Fruit fly (Drosophila melanogaster) whole organism, embryonic: ENCODE measurements around the gene Traf-like.
A peak's percentile ranks its signal among the peaks of the same experiment; 100 is the strongest.

Experiments used
- Abd-B ChIP-seq: fragments of 200-800 bp; sonication (Bioruptor generic); optimal IDR thresholded peaks from 2 replicates; lab custom pipeline; 2018; ENCODE audit warnings: missing biosample characterization, mild to moderate bottlenecking, missing genetic modification characterization, moderate library complexity
- Atf6 ChIP-seq: fragments of 200-800 bp; sonication (Bioruptor generic); IDR thresholded peaks from 2 replicates; pipeline ENCODE4 v1.3.6; 2022; ENCODE audit warnings: missing biosample characterization, missing genetic modification characterization
- CG11093 ChIP-seq: fragments of 200-800 bp; sonication (Bioruptor generic); IDR thresholded peaks from 3 replicates; pipeline ENCODE4 v1.3.6; 2022; ENCODE audit warnings: missing biosample characterization, missing genetic modification characterization
- CG1233 ChIP-seq: fragments of 200-800 bp; sonication (Bioruptor generic); optimal IDR thresholded peaks from 4 replicates; lab custom pipeline; 2018; ENCODE audit warnings: missing biosample characterization, mild to moderate bottlenecking, missing genetic modification characterization
- CG14441 ChIP-seq: fragments of 200-800 bp; sonication (Bioruptor generic); IDR thresholded peaks from 2 replicates; pipeline ENCODE4 v1.3.6; 2022; ENCODE audit warnings: missing biosample characterization, missing genetic modification characterization
- CG16815 ChIP-seq: fragments of 200-800 bp; sonication (Bioruptor generic); optimal IDR thresholded peaks from 3 replicates; lab custom pipeline; 2017; ENCODE audit warnings: missing biosample characterization, mild to moderate bottlenecking, missing genetic modification characterization
- CG17361 ChIP-seq: fragments of 200-800 bp; sonication (Bioruptor generic); IDR thresholded peaks from 3 replicates; pipeline ENCODE4 v1.3.6; 2022; ENCODE audit warnings: missing biosample characterization, missing genetic modification characterization
- CG18599 ChIP-seq: fragments of 200-800 bp; sonication (Bioruptor generic); optimal IDR thresholded peaks from 3 replicates; lab custom pipeline; 2017; ENCODE audit warnings: missing biosample characterization, missing genetic modification characterization, mild to moderate bottlenecking, moderate library complexity, missing genetic modification reagents
- CG18764 ChIP-seq: fragments of 200-800 bp; sonication (Bioruptor generic); optimal IDR thresholded peaks from 3 replicates; lab custom pipeline; 2016; ENCODE audit warnings: missing biosample characterization, missing genetic modification characterization
- CG2120 ChIP-seq: fragments of 200-800 bp; sonication (Bioruptor generic); optimal IDR thresholded peaks from 3 replicates; lab custom pipeline; 2016; ENCODE audit warnings: missing biosample characterization, missing genetic modification characterization
- CG32532 ChIP-seq: fragments of 200-800 bp; sonication (Bioruptor generic); IDR thresholded peaks from 2 replicates; pipeline ENCODE4 v1.3.6; 2022; ENCODE audit warnings: missing biosample characterization, missing genetic modification characterization
- CG6813 ChIP-seq: fragments of 200-800 bp; sonication (Bioruptor generic); optimal IDR thresholded peaks from 2 replicates; lab custom pipeline; 2017; ENCODE audit warnings: missing biosample characterization, missing genetic modification characterization, mild to moderate bottlenecking, moderate library complexity, missing genetic modification reagents
- CG7786 ChIP-seq: fragments of 200-800 bp; sonication (Bioruptor generic); optimal IDR thresholded peaks from 2 replicates; lab custom pipeline; 2016; ENCODE audit warnings: missing biosample characterization, missing genetic modification characterization
- CG7963 ChIP-seq: fragments of 200-800 bp; sonication (Bioruptor generic); IDR thresholded peaks from 3 replicates; pipeline ENCODE4 v1.3.6; 2022; ENCODE audit warnings: missing biosample characterization, missing genetic modification characterization; ENCODE audit not compliant: partially characterized antibody
- CG9727 ChIP-seq: fragments of 200-800 bp; sonication (Bioruptor generic); optimal IDR thresholded peaks from 3 replicates; lab custom pipeline; 2017; ENCODE audit warnings: missing biosample characterization, mild to moderate bottlenecking, missing genetic modification characterization
- Dp ChIP-seq: fragments of 200-800 bp; sonication (Bioruptor generic); optimal IDR thresholded peaks from 2 replicates; lab custom pipeline; 2018; ENCODE audit warnings: missing biosample characterization, mild to moderate bottlenecking, missing genetic modification characterization, moderate library complexity
- Dref ChIP-seq: fragments of 200-800 bp; sonication (Bioruptor generic); IDR thresholded peaks from 2 replicates; pipeline ENCODE4 v1.3.6; 2022; ENCODE audit warnings: missing biosample characterization, missing genetic modification characterization
- Fer3 ChIP-seq: fragments of 200-800 bp; sonication (Bioruptor generic); optimal IDR thresholded peaks from 2 replicates; lab custom pipeline; 2018; ENCODE audit warnings: missing biosample characterization, mild to moderate bottlenecking, missing genetic modification characterization, moderate library complexity
- HLH4C ChIP-seq: fragments of 200-800 bp; sonication (Bioruptor generic); IDR thresholded peaks from 3 replicates; pipeline ENCODE4 v1.3.6; 2022; ENCODE audit warnings: missing biosample characterization, missing genetic modification characterization; ENCODE audit not compliant: partially characterized antibody
- Hr3 ChIP-seq: fragments of 200-800 bp; sonication (Bioruptor generic); optimal IDR thresholded peaks from 3 replicates; lab custom pipeline; 2016; ENCODE audit warnings: missing biosample characterization, missing genetic modification characterization
- Hsf ChIP-seq: fragments of 200-800 bp; sonication (Bioruptor generic); optimal IDR thresholded peaks from 3 replicates; lab custom pipeline; 2016; ENCODE audit warnings: missing biosample characterization, missing genetic modification characterization
- Lim3 ChIP-seq: fragments of 200-800 bp; sonication (Bioruptor generic); IDR thresholded peaks from 2 replicates; pipeline ENCODE4 v1.3.6; 2022; ENCODE audit warnings: missing biosample characterization, missing genetic modification characterization
- Neu2 ChIP-seq: fragments of 200-800 bp; sonication (Bioruptor generic); optimal IDR thresholded peaks from 3 replicates; lab custom pipeline; 2016; ENCODE audit warnings: missing biosample characterization, missing genetic modification characterization, borderline replicate concordance
- Poxn ChIP-seq: fragments of 200-800 bp; sonication (Bioruptor generic); IDR thresholded peaks from 2 replicates; pipeline ENCODE4 v1.3.6; 2022; ENCODE audit warnings: missing biosample characterization, missing genetic modification characterization
- Sin3A ChIP-seq: fragments of >200 bp; optimal IDR thresholded peaks from 2 replicates; lab custom pipeline; 2018
- Ssrp ChIP-seq: fragments of 200-800 bp; sonication (Bioruptor generic); optimal IDR thresholded peaks from 2 replicates; lab custom pipeline; 2018; ENCODE audit warnings: missing biosample characterization, mild to moderate bottlenecking, missing genetic modification characterization, moderate library complexity
- TFAM ChIP-seq: fragments of 200-800 bp; sonication (Bioruptor generic); optimal IDR thresholded peaks from 2 replicates; lab custom pipeline; 2017; ENCODE audit warnings: missing biosample characterization, missing genetic modification characterization, inconsistent platforms
- Xbp1 ChIP-seq: fragments of 200-800 bp; sonication (Bioruptor generic); optimal IDR thresholded peaks from 3 replicates; lab custom pipeline; 2016; ENCODE audit warnings: missing biosample characterization, mild to moderate bottlenecking, missing genetic modification characterization
- ash1 ChIP-seq: fragments of 200-800 bp; sonication (Bioruptor generic); optimal IDR thresholded peaks from 2 replicates; lab custom pipeline; 2018; ENCODE audit warnings: missing biosample characterization, mild to moderate bottlenecking, missing genetic modification characterization
- bcd ChIP-seq: fragments of 200-800 bp; sonication (Bioruptor generic); optimal IDR thresholded peaks from 2 replicates; lab custom pipeline; 2017; ENCODE audit warnings: missing biosample characterization, mild to moderate bottlenecking, missing genetic modification characterization
- bigmax ChIP-seq: fragments of 200-800 bp; sonication (Bioruptor generic); optimal IDR thresholded peaks from 2 replicates; lab custom pipeline; 2018; ENCODE audit warnings: missing biosample characterization, mild to moderate bottlenecking, missing genetic modification characterization
- crp ChIP-seq, 2 experiments: fragments of 200-800 bp; sonication (Bioruptor generic); optimal IDR thresholded peaks; 2 replicates in 1 of 2; 3 replicates in 1 of 2; lab custom pipeline; 2017; ENCODE audit warnings: missing biosample characterization in 2 of 2, missing genetic modification characterization in 2 of 2, mild to moderate bottlenecking in 1 of 2, moderate library complexity in 1 of 2
- dmrt11E ChIP-seq: fragments of 200-800 bp; sonication (Bioruptor generic); optimal IDR thresholded peaks from 3 replicates; lab custom pipeline; 2018; ENCODE audit warnings: missing biosample characterization, mild to moderate bottlenecking, missing genetic modification characterization, moderate library complexity
- fu2 ChIP-seq: fragments of 200-800 bp; sonication (Bioruptor generic); optimal IDR thresholded peaks from 2 replicates; lab custom pipeline; 2016; ENCODE audit warnings: missing biosample characterization, missing genetic modification characterization
- gem ChIP-seq: fragments of 200-800 bp; sonication (Bioruptor generic); optimal IDR thresholded peaks from 2 replicates; lab custom pipeline; 2019; ENCODE audit warnings: missing biosample characterization, mild to moderate bottlenecking, missing genetic modification characterization, moderate library complexity
- grau ChIP-seq: fragments of 200-800 bp; optimal IDR thresholded peaks from 3 replicates; lab custom pipeline; 2019; ENCODE audit warnings: missing biosample characterization, mild to moderate bottlenecking, missing genetic modification characterization, moderate library complexity
- jigr1 ChIP-seq: fragments of 200-800 bp; sonication (Bioruptor generic); IDR thresholded peaks from 3 replicates; pipeline ENCODE4 v1.3.6; 2022; ENCODE audit warnings: missing biosample characterization, missing genetic modification characterization
- lab ChIP-seq: fragments of 200-800 bp; sonication (Bioruptor generic); optimal IDR thresholded peaks from 3 replicates; lab custom pipeline; 2017; ENCODE audit warnings: missing biosample characterization, missing genetic modification characterization, mild to moderate bottlenecking, moderate library complexity, missing genetic modification reagents
- prd ChIP-seq, 3 experiments: fragments of >200 bp in 2 of 3; fragments of 200-800 bp in 1 of 3; sonication (Bioruptor generic) in 1 of 3; optimal IDR thresholded peaks in 2 of 3; IDR thresholded peaks in 1 of 3; 2 replicates in 2 of 3; 3 replicates in 1 of 3; pipeline versions ENCODE4 v1.3.6 to Lab custom; 2017 to 2022; ENCODE audit warnings: missing biosample characterization in 1 of 3, missing genetic modification characterization in 1 of 3
- row ChIP-seq: fragments of 200-800 bp; sonication (Bioruptor generic); IDR thresholded peaks from 3 replicates; pipeline ENCODE4 v1.3.6; 2022; ENCODE audit warnings: missing biosample characterization, missing genetic modification characterization
- sna ChIP-seq: fragments of 200-800 bp; sonication (Bioruptor generic); IDR thresholded peaks from 2 replicates; pipeline ENCODE4 v1.3.6; 2022; ENCODE audit warnings: missing biosample characterization, missing genetic modification characterization; ENCODE audit not compliant: partially characterized antibody
- ssp ChIP-seq: fragments of 200-800 bp; sonication (Bioruptor generic); IDR thresholded peaks from 2 replicates; pipeline ENCODE4 v1.3.6; 2022; ENCODE audit warnings: missing biosample characterization, missing genetic modification characterization
- tgo ChIP-seq: fragments of 200-800 bp; sonication (Bioruptor generic); IDR thresholded peaks from 3 replicates; pipeline ENCODE4 v1.3.6; 2022; ENCODE audit warnings: missing biosample characterization, missing genetic modification characterization
- tio ChIP-seq: fragments of 200-800 bp; sonication (Bioruptor generic); optimal IDR thresholded peaks from 2 replicates; lab custom pipeline; 2017; ENCODE audit warnings: missing biosample characterization, missing genetic modification characterization, inconsistent platforms
- trh ChIP-seq: fragments of 200-800 bp; sonication (Bioruptor generic); optimal IDR thresholded peaks from 2 replicates; lab custom pipeline; 2016; ENCODE audit warnings: missing biosample characterization, missing genetic modification characterization
- unpg ChIP-seq: fragments of 200-800 bp; sonication (Bioruptor generic); optimal IDR thresholded peaks from 3 replicates; lab custom pipeline; 2018; ENCODE audit warnings: missing biosample characterization, mild to moderate bottlenecking, missing genetic modification characterization, moderate library complexity
- zfh2 ChIP-seq: fragments of 200-800 bp; sonication (Bioruptor generic); optimal IDR thresholded peaks from 2 replicates; lab custom pipeline; 2016; ENCODE audit warnings: missing biosample characterization, missing genetic modification characterization

Traf-like gene

dm6 chrX:16384843-16385726 lies 29.8 kb upstream of the Traf-like start, which contains the start of the genes CG9992 and CG4239 (continued):
- peak; percentile 61 for TF ChIP-seq dmrt11E (tag; lab: Kevin White, UChicago)
- TF ChIP-seq Hr3 (GFP tag; lab: Kevin White, UChicago): peak; percentile 43
- TF ChIP-seq tgo: peak; percentile 45; the same call in 1 of the 3 replicates
- no peak for TF ChIP-seq Lim3 (GFP tag; lab: Robert Waterston, UW)
- peak; percentile 23 for TF ChIP-seq fu2
- TF ChIP-seq ash1 (GFP tag; lab: Kevin White, UChicago): no peak
- TF ChIP-seq CG7963: peak; percentile 55; the same call in 1 of the 3 replicates
- 0 out of 2 replicates have a peak, but pooled peaks have one; percentile 25 for TF ChIP-seq Poxn (GFP tag; lab: Robert Waterston, UW)
- peak; percentile 50 for TF ChIP-seq lab (GFP tag; lab: Kevin White, UChicago)
- peak; percentile 53 for TF ChIP-seq Fer3
- peak; percentile 71 for TF ChIP-seq CG16815 (GFP tag; lab: Kevin White, UChicago)
- peak; percentile 89 for TF ChIP-seq row (GFP tag; lab: Robert Waterston, UW)
- peak; percentile 61; the same call in 2 of the 3 replicates for TF ChIP-seq HLH4C (GFP tag; lab: Robert Waterston, UW)
- TF ChIP-seq CG7786: peak; percentile 40
- TF ChIP-seq sna (GFP tag; lab: Robert Waterston, UW): no peak
- TF ChIP-seq CG18599: peak; percentile 8
- peak; percentile 69 for TF ChIP-seq Dref
- peak; percentile 69 for TF ChIP-seq zfh2 (GFP tag; lab: Kevin White, UChicago)
- peak in 1 of 2 experiments; percentile 7 for TF ChIP-seq crp (GFP tag; optimal IDR thresholded peaks at IDR 0.05; lab: Kevin White, UChicago)
- TF ChIP-seq Abd-B (GFP tag; lab: Kevin White, UChicago): peak; percentile 85
- peak; percentile 66 for TF ChIP-seq CG2120 (GFP tag; lab: Kevin White, UChicago)
- TF ChIP-seq Sin3A (lab: Kevin White, UChicago): peak; percentile 81
- TF ChIP-seq ssp (GFP tag; lab: Robert Waterston, UW): peak; percentile 97
- TF ChIP-seq jigr1: no peak
- TF ChIP-seq Neu2 (GFP tag; lab: Kevin White, UChicago): no peak
- peak; percentile 62 for TF ChIP-seq Atf6 (GFP tag; lab: Robert Waterston, UW)
- peak; percentile 77 for TF ChIP-seq grau
- TF ChIP-seq Xbp1 (GFP tag; lab: Kevin White, UChicago): peak; percentile 68
- peak; percentile 6 for TF ChIP-seq CG6813
- peak; percentile 79 for TF ChIP-seq gem (tag; lab: Kevin White, UChicago)
- peak; percentile 24 for TF ChIP-seq CG14441 (GFP tag; lab: Robert Waterston, UW)
- TF ChIP-seq CG11093 (GFP tag; lab: Robert Waterston, UW): peak; percentile 31; the same call in 2 of the 3 replicates
- TF ChIP-seq Dp (GFP tag; lab: Kevin White, UChicago): peak; percentile 29
- TF ChIP-seq tio: peak; percentile 70
- TF ChIP-seq CG9727: peak; percentile 26
- TF ChIP-seq bcd (GFP tag; lab: Kevin White, UChicago): peak; percentile 65
- no peak for TF ChIP-seq prd (optimal IDR thresholded peaks at IDR 0.05; lab: Kevin White, UChicago)
- peak; percentile 70; the same call in 2 of the 3 replicates for TF ChIP-seq prd (GFP tag; IDR thresholded peaks at IDR 0.05; lab: Robert Waterston, UW)
- peak; percentile 51 for TF ChIP-seq Hsf (GFP tag; lab: Kevin White, UChicago)
- TF ChIP-seq unpg (GFP tag; lab: Kevin White, UChicago): peak; percentile 40
- no peak for TF ChIP-seq CG1233 (GFP tag; lab: Kevin White, UChicago)
- TF ChIP-seq CG18764 (GFP tag; lab: Kevin White, UChicago): peak; percentile 13
- TF ChIP-seq bigmax (GFP tag; lab: Kevin White, UChicago): no peak
- peak; percentile 67 for TF ChIP-seq Ssrp (tag; lab: Kevin White, UChicago)
- no peak for TF ChIP-seq trh
- TF ChIP-seq CG17361 (GFP tag; lab: Robert Waterston, UW): peak; percentile 85
- no peak for TF ChIP-seq TFAM (GFP tag; lab: Kevin White, UChicago)
- peak; percentile 81 for TF ChIP-seq CG32532
